Worm (Caenorhabditis elegans) whole organism, dauer: Measurements from ENCODE around the gene sup-35.

Experiments
- unc-62 ChIP-seq: sonication (generic microtip); optimal IDR thresholded peaks from 2 replicates; lab custom pipeline; 2017; ENCODE audit warnings: missing biosample characterization, missing genetic modification reagents, missing genetic modification characterization

Gene sup-35

ce11 chrIII:11069265-11069664 is 49.8 kb downstream of the sup-35 start:
- no peak for TF ChIP-seq unc-62 (GFP tag; lab: Kevin White, UChicago)

ce11 chrIII:11068553-11068952 is 50.5 kb downstream of the sup-35 start, which contains the start of gene W09D6.1:
TSS of gene W09D6.1 (plus strand) at chrIII:11068853.
- no peak for TF ChIP-seq unc-62 (GFP tag; lab: Kevin White, UChicago)

ce11 chrIII:11066691-11067090 is 52.3 kb downstream of the sup-35 start:
- no peak for TF ChIP-seq unc-62 (GFP tag; lab: Kevin White, UChicago)
